Worm (Caenorhabditis elegans) whole organism, early embryonic: ENCODE measurements around the gene Y53F4B.14.

ENCODE experiments used
- ama-1 ChIP-seq: fragments of 150-350 bp; optimal IDR thresholded peaks from 2 replicates; lab custom pipeline; 2014
- tbx-11 ChIP-seq: fragments of 200-800 bp; sonication (Bioruptor generic); IDR thresholded peaks from 2 replicates; pipeline ENCODE4 v1.3.6; 2022; ENCODE audit warnings: missing genetic modification characterization, missing compliant biosample characterization

ce11 chrII:15018923-15019322 is 18.9 kb upstream of the Y53F4B.14 start, which contains the start of gene Y53F4B.12:
- TF ChIP-seq tbx-11 (no peak), ama-1 (lab: Kevin White, UChicago) (no peak)
